Fruit fly (Drosophila melanogaster) whole organism, embryonic: ENCODE data around the gene SsRbeta.

Source experiments
- Aef1 ChIP-seq: fragments of 200-800 bp; sonication (Bioruptor generic); IDR thresholded peaks from 3 replicates; pipeline ENCODE4 v1.3.6; 2022; ENCODE audit warnings: missing biosample characterization, missing genetic modification characterization
- CG10209 ChIP-seq: fragments of 200-800 bp; sonication (Bioruptor generic); optimal IDR thresholded peaks from 3 replicates; lab custom pipeline; 2017; ENCODE audit warnings: missing biosample characterization, mild to moderate bottlenecking, missing genetic modification characterization, missing genetic modification reagents
- CG10321 ChIP-seq: fragments of 200-800 bp; sonication (Bioruptor generic); IDR thresholded peaks from 2 replicates; pipeline ENCODE4 v1.3.6; 2022; ENCODE audit warnings: missing biosample characterization, missing genetic modification characterization
- CG10366 ChIP-seq: fragments of 200-800 bp; sonication (Bioruptor generic); IDR thresholded peaks from 2 replicates; pipeline ENCODE4 v1.3.6; 2022; ENCODE audit warnings: missing biosample characterization, missing genetic modification characterization
- CG17359 ChIP-seq: fragments of 200-800 bp; sonication (Bioruptor generic); optimal IDR thresholded peaks from 3 replicates; lab custom pipeline; 2018; ENCODE audit warnings: missing biosample characterization, mild to moderate bottlenecking, missing genetic modification characterization, moderate library complexity
- CG2116 ChIP-seq: fragments of 200-800 bp; sonication (Bioruptor generic); optimal IDR thresholded peaks from 3 replicates; lab custom pipeline; 2018; ENCODE audit warnings: missing biosample characterization, mild to moderate bottlenecking, missing genetic modification characterization
- CG2129 ChIP-seq: fragments of 200-800 bp; sonication (Bioruptor generic); IDR thresholded peaks from 2 replicates; pipeline ENCODE4 v1.3.6; 2022; ENCODE audit warnings: missing biosample characterization, missing genetic modification characterization; ENCODE audit not compliant: partially characterized antibody
- CG31224 ChIP-seq: fragments of 200-800 bp; sonication (Bioruptor generic); IDR thresholded peaks from 2 replicates; pipeline ENCODE4 v1.3.6; 2022; ENCODE audit warnings: missing biosample characterization, missing genetic modification characterization
- CG3163 ChIP-seq: fragments of 200-800 bp; sonication (Bioruptor generic); optimal IDR thresholded peaks from 3 replicates; lab custom pipeline; 2016; ENCODE audit warnings: missing biosample characterization, missing genetic modification characterization
- CG3281 ChIP-seq: fragments of 200-800 bp; sonication (Bioruptor generic); optimal IDR thresholded peaks from 3 replicates; lab custom pipeline; 2017; ENCODE audit warnings: missing biosample characterization, mild to moderate bottlenecking, missing genetic modification characterization
- CG34376 ChIP-seq: fragments of 200-800 bp; sonication (Bioruptor generic); optimal IDR thresholded peaks from 2 replicates; lab custom pipeline; 2018; ENCODE audit warnings: missing biosample characterization, mild to moderate bottlenecking, missing genetic modification characterization
- CG34422 ChIP-seq: fragments of 200-800 bp; sonication (Bioruptor generic); IDR thresholded peaks from 3 replicates; pipeline ENCODE4 v1.3.6; 2022; ENCODE audit warnings: missing biosample characterization, missing genetic modification characterization
- CG3838 ChIP-seq: fragments of 200-800 bp; sonication (Bioruptor generic); optimal IDR thresholded peaks from 3 replicates; lab custom pipeline; 2016; ENCODE audit warnings: missing biosample characterization, missing genetic modification characterization
- CG3847 ChIP-seq: fragments of 200-800 bp; sonication (Bioruptor generic); IDR thresholded peaks from 2 replicates; pipeline ENCODE4 v1.3.6; 2022; ENCODE audit warnings: missing biosample characterization, missing genetic modification characterization
- CG4854 ChIP-seq: fragments of 200-800 bp; sonication (Bioruptor generic); optimal IDR thresholded peaks from 2 replicates; lab custom pipeline; 2016; ENCODE audit warnings: missing biosample characterization, missing genetic modification characterization, inconsistent platforms
- CG5245 ChIP-seq: fragments of 200-800 bp; sonication (Bioruptor generic); optimal IDR thresholded peaks from 3 replicates; lab custom pipeline; 2016; ENCODE audit warnings: missing biosample characterization, missing genetic modification characterization
- CG7271 ChIP-seq: fragments of 200-800 bp; sonication (Bioruptor generic); optimal IDR thresholded peaks from 2 replicates; lab custom pipeline; 2018; ENCODE audit warnings: missing biosample characterization, mild to moderate bottlenecking, missing genetic modification characterization, moderate library complexity
- Dll ChIP-seq: fragments of 200-800 bp; sonication (Bioruptor generic); IDR thresholded peaks from 4 replicates; pipeline ENCODE4 v1.3.6; 2022; ENCODE audit warnings: missing biosample characterization, missing genetic modification characterization; ENCODE audit not compliant: partially characterized antibody
- E2f1 ChIP-seq: fragments of 200-800 bp; sonication (Bioruptor generic); IDR thresholded peaks from 2 replicates; pipeline ENCODE4 v1.3.6; 2022; ENCODE audit warnings: missing biosample characterization, missing genetic modification characterization
- ERR ChIP-seq: fragments of 200-800 bp; sonication (Bioruptor generic); optimal IDR thresholded peaks from 2 replicates; lab custom pipeline; 2016; ENCODE audit warnings: missing biosample characterization, missing genetic modification characterization
- GATAe ChIP-seq: fragments of 200-800 bp; sonication (Bioruptor generic); conservative IDR thresholded peaks from 2 replicates; pipeline ENCODE4 v1.3.6; 2022; ENCODE audit warnings: missing biosample characterization, missing genetic modification characterization
- H15 ChIP-seq: fragments of 200-800 bp; sonication (Bioruptor generic); IDR thresholded peaks from 3 replicates; pipeline ENCODE4 v1.3.6; 2022; ENCODE audit warnings: missing biosample characterization, missing genetic modification characterization
- Hmx ChIP-seq: fragments of 200-800 bp; sonication (Bioruptor generic); optimal IDR thresholded peaks from 2 replicates; lab custom pipeline; 2016; ENCODE audit warnings: missing biosample characterization, missing genetic modification characterization
- Hr3 ChIP-seq: fragments of 200-800 bp; sonication (Bioruptor generic); optimal IDR thresholded peaks from 3 replicates; lab custom pipeline; 2016; ENCODE audit warnings: missing biosample characterization, missing genetic modification characterization
- MESR4 ChIP-seq: fragments of 200-800 bp; sonication (Bioruptor generic); optimal IDR thresholded peaks from 2 replicates; lab custom pipeline; 2018; ENCODE audit warnings: missing biosample characterization, mild to moderate bottlenecking, missing genetic modification characterization, moderate library complexity
- Med ChIP-seq: fragments of 200-800 bp; sonication (Bioruptor generic); peaks from one replicate; lab custom pipeline; 2016; ENCODE audit warnings: missing biosample characterization, missing genetic modification characterization, mild to moderate bottlenecking, inconsistent platforms, moderate library complexity
- Sry-β ChIP-seq: fragments of 200-800 bp; sonication (Bioruptor generic); optimal IDR thresholded peaks from 2 replicates; lab custom pipeline; 2018; ENCODE audit warnings: missing biosample characterization, mild to moderate bottlenecking, missing genetic modification characterization, moderate library complexity
- Sry-δ ChIP-seq: fragments of 200-800 bp; sonication (Bioruptor generic); optimal IDR thresholded peaks from 2 replicates; lab custom pipeline; 2016; ENCODE audit warnings: missing biosample characterization, missing genetic modification characterization
- Vsx1 ChIP-seq: fragments of 200-800 bp; sonication (Bioruptor generic); optimal IDR thresholded peaks from 2 replicates; lab custom pipeline; 2017; ENCODE audit warnings: missing biosample characterization, mild to moderate bottlenecking, missing genetic modification characterization, missing genetic modification reagents
- Xrp1 ChIP-seq: fragments of 200-800 bp; sonication (Bioruptor generic); IDR thresholded peaks from 2 replicates; pipeline ENCODE4 v1.3.6; 2022; ENCODE audit warnings: missing biosample characterization, missing genetic modification characterization
- amos ChIP-seq: fragments of 200-800 bp; sonication (Bioruptor generic); IDR thresholded peaks from 2 replicates; pipeline ENCODE4 v1.3.6; 2022; ENCODE audit warnings: missing biosample characterization, missing genetic modification characterization; ENCODE audit not compliant: partially characterized antibody
- bcd ChIP-seq: fragments of 200-800 bp; sonication (Bioruptor generic); optimal IDR thresholded peaks from 2 replicates; lab custom pipeline; 2017; ENCODE audit warnings: missing biosample characterization, mild to moderate bottlenecking, missing genetic modification characterization
- bowl ChIP-seq: fragments of 200-800 bp; sonication (Bioruptor generic); IDR thresholded peaks from 2 replicates; pipeline ENCODE4 v1.3.6; 2022; ENCODE audit warnings: missing biosample characterization, missing genetic modification characterization
- cato ChIP-seq: fragments of 200-800 bp; sonication (Bioruptor generic); optimal IDR thresholded peaks from 2 replicates; lab custom pipeline; 2016; ENCODE audit warnings: missing biosample characterization, missing genetic modification characterization, borderline replicate concordance
- cg ChIP-seq: fragments of 200-800 bp; sonication (Bioruptor generic); optimal IDR thresholded peaks from 3 replicates; lab custom pipeline; 2019; ENCODE audit warnings: missing biosample characterization, mild to moderate bottlenecking, missing genetic modification characterization, moderate library complexity
- crp ChIP-seq, 2 experiments: fragments of 200-800 bp; sonication (Bioruptor generic); optimal IDR thresholded peaks; 2 replicates in 1 of 2; 3 replicates in 1 of 2; lab custom pipeline; 2017; ENCODE audit warnings: missing biosample characterization in 2 of 2, missing genetic modification characterization in 2 of 2, mild to moderate bottlenecking in 1 of 2, moderate library complexity in 1 of 2
- cwo ChIP-seq: fragments of 200-800 bp; sonication (Bioruptor generic); optimal IDR thresholded peaks from 3 replicates; lab custom pipeline; 2017; ENCODE audit warnings: missing biosample characterization, missing genetic modification characterization, mild to moderate bottlenecking, moderate library complexity, missing genetic modification reagents
- dysf ChIP-seq: fragments of 200-800 bp; sonication (Bioruptor generic); IDR thresholded peaks from 3 replicates; pipeline ENCODE4 v1.3.6; 2022; ENCODE audit warnings: missing biosample characterization, missing genetic modification characterization
- gcm2 ChIP-seq: fragments of 200-800 bp; sonication (Bioruptor generic); optimal IDR thresholded peaks from 2 replicates; lab custom pipeline; 2016; ENCODE audit warnings: missing biosample characterization, missing genetic modification characterization
- gfzf ChIP-seq: fragments of 200-800 bp; sonication (Bioruptor generic); optimal IDR thresholded peaks from 2 replicates; lab custom pipeline; 2016; ENCODE audit warnings: missing biosample characterization, mild to moderate bottlenecking, missing genetic modification characterization, moderate library complexity
- jigr1 ChIP-seq: fragments of 200-800 bp; sonication (Bioruptor generic); IDR thresholded peaks from 3 replicates; pipeline ENCODE4 v1.3.6; 2022; ENCODE audit warnings: missing biosample characterization, missing genetic modification characterization
- lmd ChIP-seq: fragments of 200-800 bp; sonication (Bioruptor generic); IDR thresholded peaks from 2 replicates; pipeline ENCODE4 v1.3.6; 2022; ENCODE audit warnings: missing biosample characterization, missing genetic modification characterization
- lola ChIP-seq, 3 experiments: fragments of >200 bp in 2 of 3; fragments of 200-800 bp in 1 of 3; sonication (Bioruptor generic) in 1 of 3; optimal IDR thresholded peaks; 2 replicates each; lab custom pipeline; 2017 to 2019; ENCODE audit warnings: missing biosample characterization in 3 of 3, missing genetic modification characterization in 3 of 3, mild to moderate bottlenecking in 1 of 3, moderate library complexity in 1 of 3
- nerfin-1 ChIP-seq: fragments of 200-800 bp; sonication (Bioruptor generic); optimal IDR thresholded peaks from 3 replicates; lab custom pipeline; 2019; ENCODE audit warnings: missing biosample characterization, mild to moderate bottlenecking, missing genetic modification characterization, moderate library complexity
- prd ChIP-seq, 3 experiments: fragments of >200 bp in 2 of 3; fragments of 200-800 bp in 1 of 3; sonication (Bioruptor generic) in 1 of 3; optimal IDR thresholded peaks in 2 of 3; IDR thresholded peaks in 1 of 3; 2 replicates in 2 of 3; 3 replicates in 1 of 3; pipeline versions ENCODE4 v1.3.6 to Lab custom; 2017 to 2022; ENCODE audit warnings: missing biosample characterization in 1 of 3, missing genetic modification characterization in 1 of 3
- sd ChIP-seq: fragments of 200-800 bp; sonication (Bioruptor generic); optimal IDR thresholded peaks from 3 replicates; lab custom pipeline; 2018; ENCODE audit warnings: missing biosample characterization, mild to moderate bottlenecking, missing genetic modification characterization, moderate library complexity
- sisA ChIP-seq: fragments of 200-800 bp; sonication (Bioruptor generic); IDR thresholded peaks from 2 replicates; pipeline ENCODE4 v1.3.6; 2022; ENCODE audit warnings: missing biosample characterization, missing genetic modification characterization
- tap ChIP-seq: fragments of 200-800 bp; optimal IDR thresholded peaks from 3 replicates; lab custom pipeline; 2019; ENCODE audit warnings: missing biosample characterization, mild to moderate bottlenecking, missing genetic modification characterization, moderate library complexity
- tio ChIP-seq: fragments of 200-800 bp; sonication (Bioruptor generic); optimal IDR thresholded peaks from 2 replicates; lab custom pipeline; 2017; ENCODE audit warnings: missing biosample characterization, missing genetic modification characterization, inconsistent platforms

The SsRbeta gene

dm6 chr3L:16112069-16112820, 17.2 kb upstream of the SsRbeta start, which contains the start of gene Zn72D (continued):
- TF ChIP-seq Aef1 (GFP tag; lab: Robert Waterston, UW) (no peak), cato (no peak), lola (GFP tag; optimal IDR thresholded peaks at IDR 0.05; lab: Kevin White, UChicago) (no peak), bcd (GFP tag; lab: Kevin White, UChicago) (no peak), Hmx (no peak), H15 (GFP tag; lab: Robert Waterston, UW) (no peak), sisA (GFP tag; lab: Robert Waterston, UW) (no peak), CG5245 (GFP tag; lab: Kevin White, UChicago) (no peak), CG2129 (GFP tag; lab: Robert Waterston, UW) (no peak), CG10321 (GFP tag; lab: Robert Waterston, UW) (no peak), CG31224 (GFP tag; lab: Robert Waterston, UW) (no peak), amos (GFP tag; lab: Robert Waterston, UW) (0 out of 2 replicates have a peak, but pooled peaks have one; percentile 18), lmd (GFP tag; lab: Robert Waterston, UW) (no peak), Vsx1 (GFP tag; lab: Kevin White, UChicago) (no peak), Sry-β (GFP tag; lab: Kevin White, UChicago) (no peak), Hr3 (no peak), gfzf (GFP tag; lab: Kevin White, UChicago) (peak; percentile 70), crp (GFP tag; optimal IDR thresholded peaks at IDR 0.05; lab: Kevin White, UChicago) (no peak), gcm2 (no peak), CG3838 (no peak), E2f1 (no peak), CG34376 (GFP tag; lab: Kevin White, UChicago) (peak; percentile 1), tio (no peak), Sry-δ (GFP tag; lab: Kevin White, UChicago) (peak; percentile 72), ERR (GFP tag; lab: Kevin White, UChicago) (no peak), nerfin-1 (tag; lab: Kevin White, UChicago) (peak; percentile 9), Med (peak; percentile 35), sd (tag; lab: Kevin White, UChicago) (no peak), bowl (GFP tag; lab: Robert Waterston, UW) (no peak), CG3281 (no peak), CG3847 (GFP tag; lab: Robert Waterston, UW) (no peak), CG10366 (GFP tag; lab: Robert Waterston, UW) (no peak), CG4854 (GFP tag; lab: Kevin White, UChicago) (no peak), cwo (GFP tag; lab: Kevin White, UChicago) (no peak), prd (optimal IDR thresholded peaks at IDR 0.05; lab: Kevin White, UChicago) (no peak), prd (GFP tag; IDR thresholded peaks at IDR 0.05; lab: Robert Waterston, UW) (no peak), CG17359 (tag; lab: Kevin White, UChicago) (no peak), GATAe (no peak), CG10209 (GFP tag; lab: Kevin White, UChicago) (no peak), cg (no peak), dysf (GFP tag; lab: Robert Waterston, UW) (no peak), CG2116 (GFP tag; lab: Kevin White, UChicago) (peak; percentile 26), CG34422 (peak; percentile 33; the same call in 1 of the 3 replicates), CG3163 (GFP tag; lab: Kevin White, UChicago) (no peak), CG7271 (peak; percentile 22), Dll (peak; percentile 45; the same call in 1 of the 4 replicates), tap (no peak), jigr1 (GFP tag; lab: Robert Waterston, UW) (no peak), Xrp1 (GFP tag; lab: Robert Waterston, UW) (no peak), MESR4 (GFP tag; lab: Kevin White, UChicago) (peak; percentile 95)
